Worm (Caenorhabditis elegans) whole organism, L1 larva: ENCODE results near the gene pqm-1.
A peak's percentile ranks its signal among the peaks of the same experiment; 100 is the strongest.

Source experiments
- C04F5.9 ChIP-seq: sonication (generic microtip); optimal IDR thresholded peaks from 2 replicates; lab custom pipeline; 2016; ENCODE audit warnings: missing genetic modification characterization, missing compliant biosample characterization
- C16A3.4 ChIP-seq: fragments of 150-350 bp; optimal IDR thresholded peaks from 2 replicates; lab custom pipeline; 2014; ENCODE audit warnings: missing biosample characterization, missing genetic modification characterization
- blmp-1 ChIP-seq: fragments of 150-350 bp; optimal IDR thresholded peaks from 2 replicates; lab custom pipeline; 2014; ENCODE audit warnings: missing biosample characterization, missing genetic modification characterization
- ceh-63 ChIP-seq: fragments of 200-800 bp; sonication (Bioruptor generic); optimal IDR thresholded peaks from 2 replicates; lab custom pipeline; 2018; ENCODE audit warnings: mild to moderate bottlenecking, missing genetic modification characterization, missing compliant biosample characterization
- ceh-8 ChIP-seq: fragments of 200-800 bp; sonication (Bioruptor generic); optimal IDR thresholded peaks from 2 replicates; lab custom pipeline; 2018; ENCODE audit warnings: mild to moderate bottlenecking, missing genetic modification characterization, moderate library complexity, missing compliant biosample characterization
- ceh-88 ChIP-seq: fragments of 200-800 bp; sonication (Bioruptor generic); IDR thresholded peaks from 2 replicates; pipeline ENCODE4 v1.3.6; 2022; ENCODE audit warnings: missing genetic modification characterization, missing compliant biosample characterization
- ceh-90 ChIP-seq: sonication (generic microtip); optimal IDR thresholded peaks from 2 replicates; lab custom pipeline; 2016; ENCODE audit warnings: missing genetic modification characterization, missing compliant biosample characterization
- ces-1 ChIP-seq: fragments of 150-350 bp; optimal IDR thresholded peaks from 2 replicates; lab custom pipeline; 2014; ENCODE audit warnings: missing biosample characterization, missing genetic modification reagents, missing genetic modification characterization
- dpl-1 ChIP-seq, 3 experiments: fragments of 150-350 bp in 2 of 3; sonication (generic microtip) in 1 of 3; optimal IDR thresholded peaks; 2 replicates each; lab custom pipeline; 2014 to 2017; ENCODE audit warnings: missing biosample characterization in 3 of 3, missing genetic modification characterization in 3 of 3, missing genetic modification reagents in 3 of 3
- efl-1 ChIP-seq, 4 experiments: fragments of 150-350 bp; optimal IDR thresholded peaks in 3 of 4; peaks in 1 of 4; 1 replicate in 1 of 4; 2 replicates in 3 of 4; lab custom pipeline; 2014; ENCODE audit warnings: missing biosample characterization in 2 of 4, missing genetic modification characterization in 2 of 4, missing genetic modification reagents in 2 of 4
- egl-13 ChIP-seq: sonication (generic microtip); optimal IDR thresholded peaks from 2 replicates; lab custom pipeline; 2016; ENCODE audit warnings: missing genotype, missing genetic modification reagents, missing genetic modification characterization, missing compliant biosample characterization
- egl-27 ChIP-seq, 2 experiments: fragments of 150-350 bp in 1 of 2; sonication (generic microtip); optimal IDR thresholded peaks; 3 replicates each; lab custom pipeline; 2017 to 2018; ENCODE audit warnings: missing biosample characterization in 2 of 2, missing genetic modification characterization in 2 of 2, missing genetic modification reagents in 2 of 2
- elt-2 ChIP-seq: sonication (generic microtip); optimal IDR thresholded peaks from 2 replicates; lab custom pipeline; 2016; ENCODE audit warnings: missing genetic modification characterization, mild to moderate bottlenecking, inconsistent platforms, missing compliant biosample characterization, missing genetic modification reagents
- elt-3 ChIP-seq, 6 experiments: fragments of 150-350 bp in 1 of 6; sonication (generic microtip); optimal IDR thresholded peaks; 2 replicates each; lab custom pipeline; 2017 to 2018; ENCODE audit warnings: missing biosample characterization in 6 of 6, missing genetic modification characterization in 6 of 6, inconsistent platforms in 1 of 6
- fkh-10 ChIP-seq: sonication (generic microtip); optimal IDR thresholded peaks from 2 replicates; lab custom pipeline; 2017; ENCODE audit warnings: missing biosample characterization, missing genetic modification reagents, missing genetic modification characterization
- fkh-8 ChIP-seq: sonication (generic microtip); optimal IDR thresholded peaks from 2 replicates; lab custom pipeline; 2016; ENCODE audit warnings: mild to moderate bottlenecking, missing genetic modification characterization, missing compliant biosample characterization
- fos-1 ChIP-seq: fragments of 150-350 bp; optimal IDR thresholded peaks from 2 replicates; lab custom pipeline; 2014; ENCODE audit warnings: missing biosample characterization, missing genetic modification characterization
- hlh-17 ChIP-seq: fragments of 200-800 bp; sonication (Bioruptor generic); optimal IDR thresholded peaks from 2 replicates; lab custom pipeline; 2018; ENCODE audit warnings: missing genetic modification characterization, mild to moderate bottlenecking, missing compliant biosample characterization, moderate library complexity, borderline replicate concordance
- hlh-4 ChIP-seq: sonication (generic microtip); optimal IDR thresholded peaks from 2 replicates; lab custom pipeline; 2016; ENCODE audit warnings: mild to moderate bottlenecking, missing genetic modification characterization, missing compliant biosample characterization
- hpl-2 ChIP-seq: fragments of 150-350 bp; optimal IDR thresholded peaks from 2 replicates; lab custom pipeline; 2014; ENCODE audit warnings: missing biosample characterization, missing genetic modification reagents, missing genetic modification characterization
- isw-1 ChIP-seq: fragments of 200-800 bp; sonication (Bioruptor generic); IDR thresholded peaks from 2 replicates; pipeline ENCODE4 v1.3.6; 2022; ENCODE audit warnings: missing genetic modification characterization, missing compliant biosample characterization
- jun-1 ChIP-seq: fragments of 150-350 bp; optimal IDR thresholded peaks from 2 replicates; lab custom pipeline; 2014; ENCODE audit warnings: missing biosample characterization, missing genetic modification reagents, missing genetic modification characterization
- lir-3 ChIP-seq: sonication (generic microtip); optimal IDR thresholded peaks from 2 replicates; lab custom pipeline; 2016; ENCODE audit warnings: mild to moderate bottlenecking, missing genetic modification characterization, moderate library complexity, missing compliant biosample characterization; ENCODE audit not compliant: poor library complexity
- mef-2 ChIP-seq: fragments of 150-350 bp; optimal IDR thresholded peaks from 2 replicates; lab custom pipeline; 2014; ENCODE audit warnings: missing biosample characterization, missing genetic modification characterization
- nhr-237 ChIP-seq: fragments of 150-350 bp; optimal IDR thresholded peaks from 2 replicates; lab custom pipeline; 2014; ENCODE audit warnings: missing biosample characterization, missing genetic modification characterization
- nhr-47 ChIP-seq: sonication (generic microtip); optimal IDR thresholded peaks from 2 replicates; lab custom pipeline; 2016; ENCODE audit warnings: mild to moderate bottlenecking, missing genetic modification characterization, moderate library complexity, missing compliant biosample characterization
- nhr-71 ChIP-seq: sonication (generic microtip); optimal IDR thresholded peaks from 2 replicates; lab custom pipeline; 2016; ENCODE audit warnings: mild to moderate bottlenecking, missing genetic modification characterization, moderate library complexity, missing compliant biosample characterization
- nhr-76 ChIP-seq: sonication (generic microtip); optimal IDR thresholded peaks from 2 replicates; lab custom pipeline; 2017; ENCODE audit warnings: missing biosample characterization, missing genetic modification characterization
- nhr-84 ChIP-seq: sonication (generic microtip); optimal IDR thresholded peaks from 2 replicates; lab custom pipeline; 2017; ENCODE audit warnings: missing biosample characterization, missing genetic modification characterization
- nhr-90 ChIP-seq: sonication (generic microtip); optimal IDR thresholded peaks from 2 replicates; lab custom pipeline; 2016; ENCODE audit warnings: mild to moderate bottlenecking, missing genetic modification characterization, missing compliant biosample characterization; ENCODE audit not compliant: poor library complexity
- pax-3 ChIP-seq: fragments of 200-800 bp; sonication (Bioruptor generic); optimal IDR thresholded peaks from 2 replicates; lab custom pipeline; 2018; ENCODE audit warnings: mild to moderate bottlenecking, missing genetic modification characterization, moderate library complexity, missing compliant biosample characterization
- rnt-1 ChIP-seq: sonication (generic microtip); optimal IDR thresholded peaks from 2 replicates; lab custom pipeline; 2016; ENCODE audit warnings: mild to moderate bottlenecking, missing genetic modification characterization, moderate library complexity, missing compliant biosample characterization
- skn-1 ChIP-seq: fragments of 150-350 bp; optimal IDR thresholded peaks from 2 replicates; lab custom pipeline; 2014; ENCODE audit warnings: missing biosample characterization, missing genetic modification characterization
- snpc-4 ChIP-seq: fragments of 150-350 bp; optimal IDR thresholded peaks from 2 replicates; lab custom pipeline; 2014; ENCODE audit warnings: missing biosample characterization, missing genetic modification characterization
- snu-23 ChIP-seq: sonication (generic microtip); optimal IDR thresholded peaks from 2 replicates; lab custom pipeline; 2016; ENCODE audit warnings: missing genetic modification characterization, missing compliant biosample characterization
- sptf-1 ChIP-seq: fragments of 150-350 bp; optimal IDR thresholded peaks from 2 replicates; lab custom pipeline; 2014; ENCODE audit warnings: missing biosample characterization, missing genetic modification characterization
- swsn-7 ChIP-seq: sonication (generic microtip); optimal IDR thresholded peaks from 2 replicates; lab custom pipeline; 2016; ENCODE audit warnings: missing genetic modification characterization, missing compliant biosample characterization
- tlp-1 ChIP-seq: fragments of 150-350 bp; optimal IDR thresholded peaks from 2 replicates; lab custom pipeline; 2014; ENCODE audit warnings: missing biosample characterization, missing genetic modification characterization
- unc-130 ChIP-seq: fragments of 150-350 bp; optimal IDR thresholded peaks from 2 replicates; lab custom pipeline; 2017; ENCODE audit warnings: missing biosample characterization, missing genetic modification characterization, inconsistent platforms
- unc-30 ChIP-seq: sonication (generic microtip); optimal IDR thresholded peaks from 2 replicates; lab custom pipeline; 2017; ENCODE audit warnings: missing biosample characterization, missing genetic modification characterization
- unc-62 ChIP-seq: fragments of 150-350 bp; optimal IDR thresholded peaks from 2 replicates; lab custom pipeline; 2014; ENCODE audit warnings: missing biosample characterization, missing genetic modification reagents, missing genetic modification characterization
- ztf-11 ChIP-seq, 2 experiments: sonication (generic microtip); optimal IDR thresholded peaks; 2 replicates each; lab custom pipeline; 2016 to 2017; ENCODE audit warnings: missing genetic modification characterization in 2 of 2, missing biosample characterization in 1 of 2, missing compliant biosample characterization in 1 of 2

Gene pqm-1

DNA sequence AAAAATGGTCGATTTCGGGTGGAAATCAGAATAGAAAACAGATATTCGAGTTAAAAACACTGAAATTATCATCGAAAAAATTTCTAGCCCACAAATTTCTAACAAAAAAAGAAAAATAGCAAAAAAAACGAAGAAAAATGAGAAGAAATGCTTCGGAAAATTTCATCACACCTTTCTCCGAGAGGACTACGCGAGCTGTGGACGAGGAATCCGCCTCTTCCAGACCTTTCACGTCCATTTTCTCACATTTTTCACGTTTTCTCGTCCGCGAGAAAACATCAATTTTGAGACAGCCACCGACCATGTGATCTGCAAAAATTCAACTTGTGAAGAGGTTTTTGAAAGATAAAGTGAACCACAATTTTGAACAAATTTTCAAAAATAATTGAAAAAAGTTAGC lies 24.0 kb upstream of the pqm-1 start:
- TF ChIP-seq nhr-76 (no peak), fkh-8 (no peak), egl-13 (tag; lab: Kevin White, UChicago) (no peak), snu-23 (GFP tag; lab: Kevin White, UChicago) (no peak), nhr-237 (tag; lab: Kevin White, UChicago) (no peak), unc-62 (GFP tag; lab: Kevin White, UChicago) (no peak), ceh-63 (GFP tag; lab: Kevin White, UChicago) (no peak), C16A3.4 (tag; lab: Kevin White, UChicago) (no peak), elt-3 (tag; optimal IDR thresholded peaks at IDR 0.05; lab: Kevin White, UChicago) (no peak), nhr-90 (tag; lab: Kevin White, UChicago) (no peak), rnt-1 (peak; percentile 49), ceh-88 (GFP tag; lab: Robert Waterston, UW) (no peak), hpl-2 (GFP tag; lab: Kevin White, UChicago) (no peak), isw-1 (GFP tag; lab: Robert Waterston, UW) (no peak), egl-27 (tag; optimal IDR thresholded peaks at IDR 0.05; lab: Kevin White, UChicago) (no peak), nhr-71 (peak; percentile 15), hlh-17 (GFP tag; lab: Kevin White, UChicago) (no peak), elt-2 (tag; lab: Kevin White, UChicago) (no peak), dpl-1 (GFP tag; optimal IDR thresholded peaks at IDR 0.05; lab: Kevin White, UChicago) (peak in 1 of 3 experiments; percentile 3), unc-30 (tag; lab: Kevin White, UChicago) (no peak), ceh-8 (no peak), efl-1 (optimal IDR thresholded peaks at IDR 0.05; lab: Kevin White, UChicago) (no peak), efl-1 (GFP tag; optimal IDR thresholded peaks at IDR 0.05 in 1 of 2; lab: Kevin White, UChicago) (peak in 1 of 2 experiments; percentile 73), nhr-47 (no peak), skn-1 (tag; lab: Kevin White, UChicago) (peak; percentile 1), ceh-90 (tag; lab: Kevin White, UChicago) (peak; percentile 10), fos-1 (tag; lab: Kevin White, UChicago) (no peak), swsn-7 (no peak), ces-1 (GFP tag; lab: Kevin White, UChicago) (no peak), ztf-11 (tag; optimal IDR thresholded peaks at IDR 0.05; lab: Kevin White, UChicago) (no peak), C04F5.9 (tag; lab: Kevin White, UChicago) (no peak), pax-3 (tag; lab: Kevin White, UChicago) (no peak), tlp-1 (tag; lab: Kevin White, UChicago) (no peak), snpc-4 (tag; lab: Kevin White, UChicago) (no peak), fkh-10 (GFP tag; lab: Kevin White, UChicago) (no peak), lir-3 (no peak)

DNA sequence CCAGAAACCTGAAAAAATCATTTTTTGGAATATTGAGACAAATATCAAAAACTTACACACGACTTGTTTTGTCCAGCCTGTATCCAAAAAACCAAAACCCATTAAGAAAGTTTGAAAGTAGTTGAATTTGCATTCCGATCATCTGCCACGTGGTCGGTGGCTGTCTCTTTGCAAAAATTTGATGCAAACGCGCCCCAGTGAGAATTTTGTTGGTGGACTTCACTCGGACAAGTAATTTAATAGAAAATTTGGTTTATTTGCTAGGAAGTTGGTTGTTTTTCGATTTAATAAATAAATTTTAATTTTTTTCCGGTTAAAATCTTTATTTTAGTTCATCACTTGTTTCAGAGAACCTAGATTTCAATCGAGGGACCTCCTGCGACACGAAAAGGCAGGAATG lies 23.0 kb upstream of the pqm-1 start:
- no peak for TF ChIP-seq egl-13 (tag; lab: Kevin White, UChicago)
- no peak for TF ChIP-seq sptf-1 (tag; lab: Kevin White, UChicago)
- TF ChIP-seq elt-3 (tag; optimal IDR thresholded peaks at IDR 0.05; lab: Kevin White, UChicago), result no peak
- no peak for TF ChIP-seq nhr-84
- TF ChIP-seq unc-130 (tag; lab: Kevin White, UChicago), result no peak
- TF ChIP-seq elt-2 (tag; lab: Kevin White, UChicago), result no peak
- TF ChIP-seq jun-1 (tag; lab: Kevin White, UChicago), result no peak
- TF ChIP-seq snu-23 (GFP tag; lab: Kevin White, UChicago), result no peak
- TF ChIP-seq hlh-4 (tag; lab: Kevin White, UChicago), result no peak
- TF ChIP-seq mef-2 (tag; lab: Kevin White, UChicago), result no peak
- no peak for TF ChIP-seq blmp-1 (tag; lab: Kevin White, UChicago)
- TF ChIP-seq, all 84 proteins: peak for 0
